Worm (Caenorhabditis elegans) whole organism, young adult: Measurements from ENCODE around the gene H04M03.3.
A peak's percentile ranks its signal among the peaks of the same experiment; 100 is the strongest.

ENCODE experiments used
- B0336.3 ChIP-seq: fragments of 200-800 bp; sonication (Bioruptor generic); IDR thresholded peaks from 2 replicates; pipeline ENCODE4 v1.3.6; 2022; ENCODE audit warnings: missing genetic modification characterization, missing compliant biosample characterization
- F49E8.2 ChIP-seq: sonication (generic microtip); optimal IDR thresholded peaks from 3 replicates; lab custom pipeline; 2017; ENCODE audit warnings: missing genetic modification characterization, mild to moderate bottlenecking, missing compliant biosample characterization, antibody characterized with exemption, moderate library complexity; ENCODE audit not compliant: insufficient read depth
- F55B11.4 ChIP-seq: sonication (generic microtip); optimal IDR thresholded peaks from 2 replicates; lab custom pipeline; 2016; ENCODE audit warnings: missing compliant biosample characterization, missing genetic modification characterization, borderline replicate concordance; ENCODE audit not compliant: insufficient read depth
- T26A5.8 ChIP-seq: sonication (generic microtip); optimal IDR thresholded peaks from 2 replicates; lab custom pipeline; 2016; ENCODE audit warnings: missing genetic modification characterization, missing compliant biosample characterization
- Y95B8A.8 ChIP-seq: fragments of 200-800 bp; sonication (Bioruptor generic); IDR thresholded peaks from 2 replicates; pipeline ENCODE4 v1.3.6; 2022; ENCODE audit warnings: missing genetic modification reagents, missing genetic modification characterization, missing compliant biosample characterization
- ama-1 ChIP-seq, 3 experiments: fragments of 150-350 bp in 1 of 3; sonication (generic microtip) in 2 of 3; optimal IDR thresholded peaks; 2 replicates each; lab custom pipeline; 2014 to 2018; ENCODE audit warnings: missing biosample characterization in 2 of 3, missing genetic modification characterization in 2 of 3, missing genetic modification reagents in 2 of 3
- aptf-2 ChIP-seq: fragments of 200-800 bp; sonication (Bioruptor generic); conservative IDR thresholded peaks from 2 replicates; pipeline ENCODE4 v1.3.6; 2022; ENCODE audit warnings: missing genetic modification reagents, missing genetic modification characterization, missing compliant biosample characterization
- athp-1 ChIP-seq: sonication (generic microtip); optimal IDR thresholded peaks from 2 replicates; lab custom pipeline; 2017; ENCODE audit warnings: mild to moderate bottlenecking, missing genetic modification characterization, missing compliant biosample characterization
- attf-5 ChIP-seq: fragments of 200-800 bp; sonication (Bioruptor generic); optimal IDR thresholded peaks from 2 replicates; lab custom pipeline; 2018; ENCODE audit warnings: mild to moderate bottlenecking, missing genetic modification characterization, missing compliant biosample characterization
- attf-6 ChIP-seq: fragments of 200-800 bp; sonication (Bioruptor generic); IDR thresholded peaks from 2 replicates; pipeline ENCODE4 v1.3.6; 2022; ENCODE audit warnings: missing genetic modification reagents, missing genetic modification characterization, missing compliant biosample characterization
- ceh-27 ChIP-seq: fragments of 200-800 bp; sonication (Bioruptor generic); optimal IDR thresholded peaks from 2 replicates; lab custom pipeline; 2018; ENCODE audit warnings: mild to moderate bottlenecking, missing genetic modification characterization, moderate library complexity, missing compliant biosample characterization
- ceh-79 ChIP-seq: sonication (generic microtip); optimal IDR thresholded peaks from 2 replicates; lab custom pipeline; 2017; ENCODE audit warnings: mild to moderate bottlenecking, missing genetic modification characterization, missing compliant biosample characterization
- die-1 ChIP-seq: sonication (generic microtip); optimal IDR thresholded peaks from 2 replicates; lab custom pipeline; 2016; ENCODE audit warnings: missing genotype, mild to moderate bottlenecking, missing genetic modification characterization, missing compliant biosample characterization
- efl-1 ChIP-seq: fragments of 150-350 bp; optimal IDR thresholded peaks from 2 replicates; lab custom pipeline; 2014; ENCODE audit warnings: missing biosample characterization, missing genetic modification reagents, missing genetic modification characterization
- ekl-4 ChIP-seq: fragments of 200-800 bp; sonication (Bioruptor generic); IDR thresholded peaks from 2 replicates; pipeline ENCODE4 v1.3.6; 2022; ENCODE audit warnings: missing genetic modification reagents, missing genetic modification characterization, missing compliant biosample characterization
- hlh-12 ChIP-seq: sonication (generic microtip); optimal IDR thresholded peaks from 2 replicates; lab custom pipeline; 2016; ENCODE audit warnings: missing genetic modification characterization, missing compliant biosample characterization
- lag-1 ChIP-seq: fragments of 200-800 bp; sonication (Bioruptor generic); IDR thresholded peaks from 2 replicates; pipeline ENCODE4 v1.3.6; 2022; ENCODE audit warnings: missing genetic modification reagents, missing genetic modification characterization, missing compliant biosample characterization
- let-526 ChIP-seq: fragments of 200-800 bp; sonication (Bioruptor generic); IDR thresholded peaks from 2 replicates; pipeline ENCODE4 v1.3.6; 2022; ENCODE audit warnings: missing genetic modification reagents, missing genetic modification characterization, missing compliant biosample characterization
- lin-26 ChIP-seq: fragments of 200-800 bp; sonication (Bioruptor generic); IDR thresholded peaks from 2 replicates; pipeline ENCODE4 v1.3.6; 2022; ENCODE audit warnings: missing genetic modification reagents, missing genetic modification characterization, missing compliant biosample characterization
- lin-35 ChIP-seq, 3 experiments: fragments of 150-350 bp in 2 of 3; sonication (generic microtip) in 1 of 3; optimal IDR thresholded peaks; 2 replicates each; lab custom pipeline; 2014 to 2018; ENCODE audit warnings: missing biosample characterization in 3 of 3, missing genetic modification characterization in 3 of 3, missing genetic modification reagents in 3 of 3
- lin-40 ChIP-seq: sonication (generic microtip); optimal IDR thresholded peaks from 2 replicates; lab custom pipeline; 2016; ENCODE audit warnings: missing genetic modification characterization, mild to moderate bottlenecking, missing compliant biosample characterization, missing genotype, missing genetic modification reagents
- lir-1 ChIP-seq: fragments of 200-800 bp; sonication (Bioruptor generic); conservative IDR thresholded peaks from 2 replicates; pipeline ENCODE4 v1.3.6; 2022; ENCODE audit warnings: missing genetic modification reagents, missing genetic modification characterization, missing compliant biosample characterization
- lsl-1 ChIP-seq: fragments of 200-800 bp; sonication (Bioruptor generic); optimal IDR thresholded peaks from 2 replicates; lab custom pipeline; 2018; ENCODE audit warnings: mild to moderate bottlenecking, missing genetic modification characterization, moderate library complexity, missing compliant biosample characterization
- madf-10 ChIP-seq: sonication (generic microtip); optimal IDR thresholded peaks from 2 replicates; lab custom pipeline; 2016; ENCODE audit warnings: mild to moderate bottlenecking, missing genetic modification characterization, missing compliant biosample characterization
- mes-4 ChIP-seq: sonication (generic microtip); optimal IDR thresholded peaks from 2 replicates; lab custom pipeline; 2016; ENCODE audit warnings: missing genotype, missing genetic modification characterization, missing compliant biosample characterization
- mxl-1 ChIP-seq: sonication (generic microtip); optimal IDR thresholded peaks from 2 replicates; lab custom pipeline; 2016; ENCODE audit warnings: missing genetic modification characterization, missing compliant biosample characterization
- nfya-1 ChIP-seq: sonication (generic microtip); optimal IDR thresholded peaks from 2 replicates; lab custom pipeline; 2017; ENCODE audit warnings: antibody characterized with exemption, missing compliant biosample characterization, missing genetic modification characterization, borderline replicate concordance; ENCODE audit not compliant: insufficient read depth
- nhr-120 ChIP-seq: fragments of 200-800 bp; sonication (Bioruptor generic); IDR thresholded peaks from 2 replicates; pipeline ENCODE4 v1.3.6; 2022; ENCODE audit warnings: missing genetic modification characterization, missing compliant biosample characterization
- pbrm-1 ChIP-seq: fragments of 200-800 bp; sonication (Bioruptor generic); IDR thresholded peaks from 2 replicates; pipeline ENCODE4 v1.3.6; 2022; ENCODE audit warnings: missing genetic modification reagents, missing genetic modification characterization, missing compliant biosample characterization
- pha-4 ChIP-seq: fragments of 150-350 bp; sonication (generic microtip); optimal IDR thresholded peaks from 2 replicates; lab custom pipeline; 2014; ENCODE audit warnings: missing biosample characterization, missing genetic modification reagents, missing genetic modification characterization
- snpc-4 ChIP-seq, 5 experiments: fragments of 150-350 bp in 1 of 5; sonication (generic microtip) in 4 of 5; optimal IDR thresholded peaks; 2 replicates each; lab custom pipeline; 2014 to 2018; ENCODE audit warnings: missing genetic modification characterization in 5 of 5, missing biosample characterization in 3 of 5, antibody characterized with exemption in 2 of 5, mild to moderate bottlenecking in 2 of 5, missing compliant biosample characterization in 2 of 5, missing genotype in 2 of 5, moderate library complexity in 2 of 5, missing genetic modification reagents in 1 of 5
- tbp1 ChIP-seq: fragments of 200-800 bp; sonication (Bioruptor generic); optimal IDR thresholded peaks from 2 replicates; lab custom pipeline; 2018; ENCODE audit warnings: mild to moderate bottlenecking, missing genetic modification characterization, missing compliant biosample characterization
- tlf-1 ChIP-seq: fragments of 200-800 bp; sonication (Bioruptor generic); optimal IDR thresholded peaks from 2 replicates; lab custom pipeline; 2018; ENCODE audit warnings: mild to moderate bottlenecking, missing genetic modification characterization, missing compliant biosample characterization
- zim-3 ChIP-seq: sonication (generic microtip); optimal IDR thresholded peaks from 2 replicates; lab custom pipeline; 2017; ENCODE audit warnings: mild to moderate bottlenecking, missing genetic modification characterization, moderate library complexity, missing compliant biosample characterization
- ztf-22 ChIP-seq: fragments of 200-800 bp; sonication (Bioruptor generic); optimal IDR thresholded peaks from 2 replicates; lab custom pipeline; 2018; ENCODE audit warnings: mild to moderate bottlenecking, missing genetic modification characterization, moderate library complexity, missing compliant biosample characterization

The H04M03.3 gene

ce11 chrIV:5850765-5851377 is 40.5 kb upstream of the H04M03.3 start:
- no peak for TF ChIP-seq let-526
- no peak for TF ChIP-seq ama-1 (optimal IDR thresholded peaks at IDR 0.05; lab: Kevin White, UChicago)
- no peak for TF ChIP-seq ama-1 (GFP tag; optimal IDR thresholded peaks at IDR 0.05; lab: Kevin White, UChicago)
- TF ChIP-seq ekl-4 (GFP tag; lab: Robert Waterston, UW), result no peak
- TF ChIP-seq ztf-22 (GFP tag; lab: Kevin White, UChicago), result no peak
- no peak for TF ChIP-seq snpc-4 (GFP tag; optimal IDR thresholded peaks at IDR 0.05; lab: Kevin White, UChicago)
- TF ChIP-seq snpc-4 (tag; optimal IDR thresholded peaks at IDR 0.05; lab: Kevin White, UChicago), result peak in 1 of 4 experiments; percentile 83
- no peak for TF ChIP-seq lir-1 (GFP tag; lab: Robert Waterston, UW)
- TF ChIP-seq lsl-1 (GFP tag; lab: Kevin White, UChicago), result peak; percentile 47
- TF ChIP-seq efl-1, result no peak
- peak; percentile 22 for TF ChIP-seq tlf-1
- no peak for TF ChIP-seq nhr-120
- TF ChIP-seq die-1 (tag; lab: Kevin White, UChicago), result peak; percentile 8
- TF ChIP-seq pbrm-1, result 0 out of 2 replicates have a peak, but pooled peaks have one; percentile 40
- peak; percentile 38; the same call in 1 of the 2 replicates for TF ChIP-seq attf-6 (GFP tag; lab: Robert Waterston, UW)
- no peak for TF ChIP-seq F55B11.4 (tag; lab: Kevin White, UChicago)
- TF ChIP-seq lin-26 (GFP tag; lab: Robert Waterston, UW), result peak; percentile 34; the same call in 1 of the 2 replicates
- no peak for TF ChIP-seq aptf-2 (GFP tag; lab: Robert Waterston, UW)
- TF ChIP-seq hlh-12 (tag; lab: Kevin White, UChicago), result no peak
- TF ChIP-seq F49E8.2 (tag; lab: Kevin White, UChicago), result peak; percentile 42
- peak; percentile 15 for TF ChIP-seq tbp1 (GFP tag; lab: Kevin White, UChicago)
- TF ChIP-seq B0336.3, result no peak; the same call in 1 of the 2 replicates
- peak; percentile 34 for TF ChIP-seq athp-1 (tag; lab: Kevin White, UChicago)

- TF ChIP-seq mxl-1 (tag; lab: Kevin White, UChicago) (no peak), Y95B8A.8 (no peak), ceh-79 (tag; lab: Kevin White, UChicago) (no peak), T26A5.8 (tag; lab: Kevin White, UChicago) (no peak), pha-4 (tag; lab: Kevin White, UChicago) (no peak), mes-4 (tag; lab: Kevin White, UChicago) (no peak), attf-6 (GFP tag; lab: Robert Waterston, UW) (no peak), lin-35 (GFP tag; optimal IDR thresholded peaks at IDR 0.05; lab: Kevin White, UChicago) (no peak), lin-40 (tag; lab: Kevin White, UChicago) (no peak), madf-10 (tag; lab: Kevin White, UChicago) (no peak)
Measured at ce11 chrIV:5855608-5856007, 35.8 kb upstream of the H04M03.3 start.

- no peak for TF ChIP-seq attf-5 (GFP tag; lab: Kevin White, UChicago)
- no peak for TF ChIP-seq lag-1 (GFP tag; lab: Robert Waterston, UW)
- no peak for TF ChIP-seq zim-3 (tag; lab: Kevin White, UChicago)
- no peak for TF ChIP-seq tlf-1
- no peak for TF ChIP-seq nfya-1
- no peak for TF ChIP-seq ceh-27
Measured at ce11 chrIV:5856975-5857374, 34.4 kb upstream of the H04M03.3 start.
